Worm (Caenorhabditis elegans): ENCODE results near the gene C32H11.3.

ce11 chrIV:12960136-12960535 lies 41.8 kb downstream of the C32H11.3 start, which contains the start of gene F55G11.7:
- TF ChIP-seq tbx-2 (tag; optimal IDR thresholded peaks at IDR 0.05), result no peak
- TF ChIP-seq ztf-16 (tag; optimal IDR thresholded peaks at IDR 0.05), result no peak
- TF ChIP-seq ama-1 (optimal IDR thresholded peaks at IDR 0.05), result no peak
- no peak for TF ChIP-seq ceh-48 (tag; optimal IDR thresholded peaks at IDR 0.05)
- TF ChIP-seq ceh-2 (tag; optimal IDR thresholded peaks at IDR 0.05), result no peak
- TF ChIP-seq ceh-6 (GFP tag; optimal IDR thresholded peaks at IDR 0.05), result no peak
- TF ChIP-seq nhr-11 (tag; optimal IDR thresholded peaks at IDR 0.05), result no peak
- no peak for TF ChIP-seq hlh-13 (GFP tag; optimal IDR thresholded peaks at IDR 0.05)
- no peak for TF ChIP-seq rnt-1 (tag; optimal IDR thresholded peaks at IDR 0.05)
- no peak for TF ChIP-seq dmd-4 (tag; optimal IDR thresholded peaks at IDR 0.05; ENCODE audit: borderline replicate concordance)
